Worm (Caenorhabditis elegans): ENCODE data around the gene orc-5.

- TF ChIP-seq xnd-1 (tag; optimal IDR thresholded peaks at IDR 0.05) (no peak), atf-7 (tag; optimal IDR thresholded peaks at IDR 0.05) (no peak), F23B12.7 (tag; optimal IDR thresholded peaks at IDR 0.05; ENCODE audit: insufficient read depth) (no peak), Y53G8AR.9 (GFP tag; conservative IDR thresholded peaks at IDR 0.05) (no peak), attf-3 (GFP tag; conservative IDR thresholded peaks at IDR 0.05) (no peak)
Measured at ce11 chrIV:10779328-10779727, 44.9 kb upstream of the orc-5 start.

All from whole organism, young adult.